Worm (Caenorhabditis elegans) whole organism, late embryonic: ENCODE measurements around the gene oac-55.

Source experiments
- T23F11.4 ChIP-seq: fragments of 200-800 bp; sonication (Bioruptor generic); optimal IDR thresholded peaks from 2 replicates; lab custom pipeline; 2018; ENCODE audit warnings: mild to moderate bottlenecking, missing genetic modification characterization, missing compliant biosample characterization
- Y22D7AL.16 ChIP-seq: sonication (generic microtip); optimal IDR thresholded peaks from 2 replicates; lab custom pipeline; 2016; ENCODE audit warnings: missing genetic modification characterization, missing compliant biosample characterization
- ceh-18 ChIP-seq: sonication (generic microtip); optimal IDR thresholded peaks from 2 replicates; lab custom pipeline; 2016; ENCODE audit warnings: missing genetic modification characterization, missing compliant biosample characterization
- ceh-24 ChIP-seq: sonication (generic microtip); optimal IDR thresholded peaks from 2 replicates; lab custom pipeline; 2016; ENCODE audit warnings: mild to moderate bottlenecking, missing genetic modification characterization, missing compliant biosample characterization
- ceh-31 ChIP-seq: sonication (generic microtip); optimal IDR thresholded peaks from 2 replicates; lab custom pipeline; 2016; ENCODE audit warnings: missing genetic modification characterization, missing compliant biosample characterization
- ceh-45 ChIP-seq: fragments of 200-800 bp; sonication (Bioruptor generic); IDR thresholded peaks from 2 replicates; pipeline ENCODE4 v1.3.6; 2022; ENCODE audit warnings: missing genetic modification reagents, missing genetic modification characterization, missing compliant biosample characterization
- ceh-6 ChIP-seq: fragments of 200-800 bp; sonication (Bioruptor generic); optimal IDR thresholded peaks from 2 replicates; lab custom pipeline; 2018; ENCODE audit warnings: mild to moderate bottlenecking, missing genetic modification characterization, missing compliant biosample characterization
- ceh-9 ChIP-seq: sonication (generic microtip); optimal IDR thresholded peaks from 2 replicates; lab custom pipeline; 2016; ENCODE audit warnings: mild to moderate bottlenecking, missing genetic modification characterization, inconsistent platforms, missing compliant biosample characterization
- che-1 ChIP-seq: sonication (generic microtip); optimal IDR thresholded peaks from 2 replicates; lab custom pipeline; 2016; ENCODE audit warnings: mild to moderate bottlenecking, missing genetic modification characterization, missing compliant biosample characterization
- elt-4 ChIP-seq: sonication (generic microtip); optimal IDR thresholded peaks from 2 replicates; lab custom pipeline; 2016; ENCODE audit warnings: missing genetic modification characterization, missing compliant biosample characterization
- ets-4 ChIP-seq: sonication (generic microtip); optimal IDR thresholded peaks from 2 replicates; lab custom pipeline; 2016; ENCODE audit warnings: missing genetic modification characterization, missing compliant biosample characterization
- gmeb-2 ChIP-seq: sonication (generic microtip); optimal IDR thresholded peaks from 2 replicates; lab custom pipeline; 2016; ENCODE audit warnings: missing genetic modification characterization, inconsistent platforms, missing compliant biosample characterization
- hlh-13 ChIP-seq: fragments of 200-800 bp; sonication (Bioruptor generic); optimal IDR thresholded peaks from 2 replicates; lab custom pipeline; 2018; ENCODE audit warnings: mild to moderate bottlenecking, missing genetic modification characterization, missing compliant biosample characterization
- hlh-15 ChIP-seq: sonication (generic microtip); optimal IDR thresholded peaks from 2 replicates; lab custom pipeline; 2016; ENCODE audit warnings: missing genetic modification characterization, missing compliant biosample characterization
- hlh-30 ChIP-seq: sonication (generic microtip); optimal IDR thresholded peaks from 2 replicates; lab custom pipeline; 2017; ENCODE audit warnings: antibody characterized with exemption, missing genetic modification characterization, missing compliant biosample characterization; ENCODE audit not compliant: insufficient read depth
- hlh-6 ChIP-seq: sonication (generic microtip); optimal IDR thresholded peaks from 2 replicates; lab custom pipeline; 2016; ENCODE audit warnings: missing genotype, missing genetic modification characterization, missing compliant biosample characterization
- lim-6 ChIP-seq: sonication (generic microtip); optimal IDR thresholded peaks from 2 replicates; lab custom pipeline; 2016; ENCODE audit warnings: missing genetic modification characterization, missing compliant biosample characterization
- lin-11 ChIP-seq: fragments of 200-800 bp; sonication (Bioruptor generic); optimal IDR thresholded peaks from 2 replicates; lab custom pipeline; 2018; ENCODE audit warnings: mild to moderate bottlenecking, missing genetic modification characterization, missing compliant biosample characterization
- npax-4 ChIP-seq: sonication (generic microtip); optimal IDR thresholded peaks from 2 replicates; lab custom pipeline; 2016; ENCODE audit warnings: missing genetic modification characterization, missing compliant biosample characterization
- pag-3 ChIP-seq: sonication (generic microtip); optimal IDR thresholded peaks from 2 replicates; lab custom pipeline; 2016; ENCODE audit warnings: missing compliant biosample characterization, missing genetic modification characterization, borderline replicate concordance
- pat-9 ChIP-seq: fragments of 200-800 bp; sonication (Bioruptor generic); optimal IDR thresholded peaks from 2 replicates; lab custom pipeline; 2018; ENCODE audit warnings: mild to moderate bottlenecking, missing genetic modification characterization, moderate library complexity, missing compliant biosample characterization
- pax-1 ChIP-seq: fragments of 150-350 bp; optimal IDR thresholded peaks from 2 replicates; lab custom pipeline; 2014; ENCODE audit warnings: missing biosample characterization, missing genetic modification characterization
- pha-2 ChIP-seq: sonication (generic microtip); optimal IDR thresholded peaks from 2 replicates; lab custom pipeline; 2017; ENCODE audit warnings: mild to moderate bottlenecking, missing genetic modification characterization, missing compliant biosample characterization
- pqm-1 ChIP-seq: sonication (generic microtip); optimal IDR thresholded peaks from 2 replicates; lab custom pipeline; 2016; ENCODE audit warnings: missing genetic modification characterization, missing compliant biosample characterization
- ref-2 ChIP-seq: sonication (generic microtip); optimal IDR thresholded peaks from 2 replicates; lab custom pipeline; 2016; ENCODE audit warnings: missing genetic modification characterization, missing compliant biosample characterization
- rnt-1 ChIP-seq: sonication (generic microtip); optimal IDR thresholded peaks from 2 replicates; lab custom pipeline; 2016; ENCODE audit warnings: missing genetic modification characterization, missing compliant biosample characterization
- sox-4 ChIP-seq: sonication (generic microtip); optimal IDR thresholded peaks from 2 replicates; lab custom pipeline; 2017; ENCODE audit warnings: mild to moderate bottlenecking, missing genetic modification characterization, inconsistent platforms, missing compliant biosample characterization
- tbx-7 ChIP-seq: sonication (generic microtip); optimal IDR thresholded peaks from 2 replicates; lab custom pipeline; 2016; ENCODE audit warnings: missing genotype, missing genetic modification characterization, missing compliant biosample characterization
- ttx-3 ChIP-seq: sonication (generic microtip); optimal IDR thresholded peaks from 2 replicates; lab custom pipeline; 2016; ENCODE audit warnings: missing genetic modification reagents, missing genetic modification characterization, missing compliant biosample characterization
- unc-3 ChIP-seq, 2 experiments: fragments of 200-800 bp in 1 of 2; sonication (Bioruptor generic) in 1 of 2; sonication (generic microtip) in 1 of 2; conservative IDR thresholded peaks in 1 of 2; optimal IDR thresholded peaks in 1 of 2; 2 replicates each; pipeline versions ENCODE4 v1.3.6 to Lab custom; 2016 to 2022; ENCODE audit warnings: missing compliant biosample characterization in 2 of 2, missing genetic modification characterization in 2 of 2, missing genetic modification reagents in 1 of 2
- unc-42 ChIP-seq: sonication (generic microtip); optimal IDR thresholded peaks from 2 replicates; lab custom pipeline; 2016; ENCODE audit warnings: missing genotype, missing genetic modification characterization, missing compliant biosample characterization
- unc-86 ChIP-seq: sonication (generic microtip); optimal IDR thresholded peaks from 2 replicates; lab custom pipeline; 2016; ENCODE audit warnings: missing genetic modification characterization, missing compliant biosample characterization
- zip-5 ChIP-seq: sonication (generic microtip); optimal IDR thresholded peaks from 2 replicates; lab custom pipeline; 2016; ENCODE audit warnings: missing genetic modification characterization, missing compliant biosample characterization
- ztf-16 ChIP-seq: sonication (generic microtip); optimal IDR thresholded peaks from 2 replicates; lab custom pipeline; 2017; ENCODE audit warnings: missing genetic modification characterization, missing compliant biosample characterization

oac-55 gene

ce11 chrV:3768270-3768669, 7.3 kb downstream of the oac-55 start, which contains the start of gene R08E5.4:
R08E5.4 (plus strand) TSS chrV:3768570.
- no peak for TF ChIP-seq pax-1 (tag; lab: Kevin White, UChicago)
- no peak for TF ChIP-seq ceh-31 (tag; lab: Kevin White, UChicago)
- no peak for TF ChIP-seq npax-4 (tag; lab: Kevin White, UChicago)
- TF ChIP-seq ceh-18 (tag; lab: Kevin White, UChicago): no peak
- TF ChIP-seq hlh-6 (tag; lab: Kevin White, UChicago): no peak
- TF ChIP-seq T23F11.4 (GFP tag; lab: Kevin White, UChicago): no peak
- no peak for TF ChIP-seq unc-42 (tag; lab: Kevin White, UChicago)
- no peak for TF ChIP-seq sox-4 (tag; lab: Kevin White, UChicago)

ce11 chrV:3771437-3772256, 10.7 kb downstream of the oac-55 start, which contains the start of the genes R08E5.1 and rips-1:
R08E5.1 (minus strand) TSS chrV:3771518.
rips-1 (plus strand) TSS chrV:3772021.
- TF ChIP-seq Y22D7AL.16 (tag; lab: Kevin White, UChicago): no peak
- TF ChIP-seq unc-3 (GFP tag; conservative IDR thresholded peaks at IDR 0.05; lab: Robert Waterston, UW): no peak
- no peak for TF ChIP-seq unc-3 (tag; optimal IDR thresholded peaks at IDR 0.05; lab: Kevin White, UChicago)
- TF ChIP-seq lim-6 (tag; lab: Kevin White, UChicago): no peak
- no peak for TF ChIP-seq lin-11 (tag; lab: Kevin White, UChicago)
- no peak for TF ChIP-seq ceh-6
- TF ChIP-seq ref-2: no peak
- TF ChIP-seq ceh-31 (tag; lab: Kevin White, UChicago): no peak
- TF ChIP-seq hlh-13 (GFP tag; lab: Kevin White, UChicago): no peak
- no peak for TF ChIP-seq zip-5
- TF ChIP-seq gmeb-2 (tag; lab: Kevin White, UChicago): no peak
- TF ChIP-seq ceh-45 (GFP tag; lab: Robert Waterston, UW): no peak
- TF ChIP-seq hlh-6 (tag; lab: Kevin White, UChicago): no peak
- TF ChIP-seq elt-4: no peak
- TF ChIP-seq ceh-24: no peak
- no peak for TF ChIP-seq hlh-15 (tag; lab: Kevin White, UChicago)
- no peak for TF ChIP-seq ttx-3 (tag; lab: Kevin White, UChicago)
- no peak for TF ChIP-seq rnt-1 (tag; lab: Kevin White, UChicago)
- no peak for TF ChIP-seq che-1

- TF ChIP-seq ets-4 (tag; lab: Kevin White, UChicago) (no peak), tbx-7 (tag; lab: Kevin White, UChicago) (no peak), lim-6 (tag; lab: Kevin White, UChicago) (no peak), ceh-9 (tag; lab: Kevin White, UChicago) (no peak), hlh-30 (no peak), unc-86 (no peak), pag-3 (tag; lab: Kevin White, UChicago) (no peak), pqm-1 (no peak)
These were observed 12.7 kb downstream of the oac-55 start for ce11 chrV:3773618-3774017.

- TF ChIP-seq tbx-7 (tag; lab: Kevin White, UChicago): no peak
- no peak for TF ChIP-seq ceh-31 (tag; lab: Kevin White, UChicago)
- no peak for TF ChIP-seq lin-11 (tag; lab: Kevin White, UChicago)
- no peak for TF ChIP-seq pat-9
- no peak for TF ChIP-seq ztf-16 (tag; lab: Kevin White, UChicago)
- no peak for TF ChIP-seq T23F11.4 (GFP tag; lab: Kevin White, UChicago)
- no peak for TF ChIP-seq pha-2 (tag; lab: Kevin White, UChicago)
These were observed 13.7 kb downstream of the oac-55 start for ce11 chrV:3774653-3775052.
